Fruit fly (Drosophila melanogaster) whole organism, embryonic: ENCODE results near the gene CG10801.

Source experiments
- ATbp ChIP-seq: fragments of 200-800 bp; sonication (Bioruptor generic); optimal IDR thresholded peaks from 2 replicates; lab custom pipeline; 2017; ENCODE audit warnings: missing biosample characterization, mild to moderate bottlenecking, missing genetic modification characterization, missing genetic modification reagents
- Atf6 ChIP-seq: fragments of 200-800 bp; sonication (Bioruptor generic); IDR thresholded peaks from 2 replicates; pipeline ENCODE4 v1.3.6; 2022; ENCODE audit warnings: missing biosample characterization, missing genetic modification characterization
- CG10267 ChIP-seq: fragments of 200-800 bp; sonication (Bioruptor generic); optimal IDR thresholded peaks from 2 replicates; lab custom pipeline; 2018; ENCODE audit warnings: missing biosample characterization, mild to moderate bottlenecking, missing genetic modification characterization, moderate library complexity
- CG10959 ChIP-seq: fragments of 200-800 bp; sonication (Bioruptor generic); IDR thresholded peaks from 2 replicates; pipeline ENCODE4 v1.3.6; 2022; ENCODE audit warnings: missing biosample characterization, missing genetic modification characterization
- CG11504 ChIP-seq: fragments of 200-800 bp; sonication (Bioruptor generic); optimal IDR thresholded peaks from 3 replicates; lab custom pipeline; 2019; ENCODE audit warnings: missing biosample characterization, mild to moderate bottlenecking, missing genetic modification characterization, moderate library complexity
- CG12769 ChIP-seq: fragments of 200-800 bp; sonication (Bioruptor generic); optimal IDR thresholded peaks from 2 replicates; lab custom pipeline; 2019; ENCODE audit warnings: missing biosample characterization, mild to moderate bottlenecking, missing genetic modification characterization, moderate library complexity
- CG13424 ChIP-seq: fragments of 200-800 bp; sonication (Bioruptor generic); optimal IDR thresholded peaks from 2 replicates; lab custom pipeline; 2019; ENCODE audit warnings: missing biosample characterization, mild to moderate bottlenecking, missing genetic modification characterization, moderate library complexity
- CG14441 ChIP-seq: fragments of 200-800 bp; sonication (Bioruptor generic); IDR thresholded peaks from 2 replicates; pipeline ENCODE4 v1.3.6; 2022; ENCODE audit warnings: missing biosample characterization, missing genetic modification characterization
- CG1603 ChIP-seq: fragments of 200-800 bp; sonication (Bioruptor generic); optimal IDR thresholded peaks from 2 replicates; lab custom pipeline; 2019; ENCODE audit warnings: missing biosample characterization, mild to moderate bottlenecking, missing genetic modification characterization, moderate library complexity
- CG17359 ChIP-seq: fragments of 200-800 bp; sonication (Bioruptor generic); optimal IDR thresholded peaks from 3 replicates; lab custom pipeline; 2018; ENCODE audit warnings: missing biosample characterization, mild to moderate bottlenecking, missing genetic modification characterization, moderate library complexity
- CG17385 ChIP-seq: fragments of 200-800 bp; sonication (Bioruptor generic); optimal IDR thresholded peaks from 3 replicates; lab custom pipeline; 2018; ENCODE audit warnings: missing biosample characterization, mild to moderate bottlenecking, missing genetic modification characterization
- CG17568 ChIP-seq: fragments of 200-800 bp; sonication (Bioruptor generic); optimal IDR thresholded peaks from 2 replicates; lab custom pipeline; 2018; ENCODE audit warnings: missing biosample characterization, mild to moderate bottlenecking, missing genetic modification characterization, moderate library complexity
- CG18262 ChIP-seq: fragments of 200-800 bp; optimal IDR thresholded peaks from 3 replicates; lab custom pipeline; 2019; ENCODE audit warnings: missing biosample characterization, mild to moderate bottlenecking, missing genetic modification characterization, moderate library complexity
- CG18764 ChIP-seq: fragments of 200-800 bp; sonication (Bioruptor generic); optimal IDR thresholded peaks from 3 replicates; lab custom pipeline; 2016; ENCODE audit warnings: missing biosample characterization, missing genetic modification characterization
- CG3065 ChIP-seq: fragments of 200-800 bp; sonication (Bioruptor generic); optimal IDR thresholded peaks from 2 replicates; lab custom pipeline; 2016; ENCODE audit warnings: missing biosample characterization, missing genetic modification characterization
- CG32532 ChIP-seq: fragments of 200-800 bp; sonication (Bioruptor generic); IDR thresholded peaks from 2 replicates; pipeline ENCODE4 v1.3.6; 2022; ENCODE audit warnings: missing biosample characterization, missing genetic modification characterization
- CG4328 ChIP-seq: fragments of 200-800 bp; sonication (Bioruptor generic); optimal IDR thresholded peaks from 3 replicates; lab custom pipeline; 2017; ENCODE audit warnings: missing biosample characterization, missing genetic modification reagents, missing genetic modification characterization
- CG4820 ChIP-seq: fragments of 200-800 bp; sonication (Bioruptor generic); optimal IDR thresholded peaks from 3 replicates; lab custom pipeline; 2016; ENCODE audit warnings: missing biosample characterization, missing genetic modification characterization
- CG6254 ChIP-seq: fragments of 200-800 bp; sonication (Bioruptor generic); optimal IDR thresholded peaks from 3 replicates; lab custom pipeline; 2017; ENCODE audit warnings: mild to moderate bottlenecking, missing biosample characterization, missing genetic modification reagents, missing genetic modification characterization
- CG6654 ChIP-seq: fragments of 200-800 bp; sonication (Bioruptor generic); optimal IDR thresholded peaks from 2 replicates; lab custom pipeline; 2017; ENCODE audit warnings: missing biosample characterization, mild to moderate bottlenecking, missing genetic modification characterization
- CG6689 ChIP-seq: fragments of 200-800 bp; sonication (Bioruptor generic); IDR thresholded peaks from 2 replicates; pipeline ENCODE4 v1.3.6; 2022; ENCODE audit warnings: missing biosample characterization, missing genetic modification characterization
- CG7928 ChIP-seq: fragments of 200-800 bp; sonication (Bioruptor generic); optimal IDR thresholded peaks from 2 replicates; lab custom pipeline; 2017; ENCODE audit warnings: missing biosample characterization, mild to moderate bottlenecking, missing genetic modification characterization
- CG8924 ChIP-seq: fragments of 200-800 bp; optimal IDR thresholded peaks from 3 replicates; lab custom pipeline; 2019; ENCODE audit warnings: missing biosample characterization, mild to moderate bottlenecking, missing genetic modification characterization, moderate library complexity
- CG9215 ChIP-seq: fragments of 200-800 bp; sonication (Bioruptor generic); IDR thresholded peaks from 2 replicates; pipeline ENCODE4 v1.3.6; 2022; ENCODE audit warnings: missing biosample characterization, missing genetic modification characterization
- CG9437 ChIP-seq: fragments of 200-800 bp; sonication (Bioruptor generic); optimal IDR thresholded peaks from 2 replicates; lab custom pipeline; 2018; ENCODE audit warnings: missing biosample characterization, mild to moderate bottlenecking, missing genetic modification characterization
- CoRest ChIP-seq: fragments of 200-800 bp; sonication (Bioruptor generic); optimal IDR thresholded peaks from 3 replicates; lab custom pipeline; 2018; ENCODE audit warnings: missing biosample characterization, mild to moderate bottlenecking, missing genetic modification characterization, moderate library complexity
- D ChIP-seq, 2 experiments: fragments of 200-800 bp in 1 of 2; fragments of >200 bp in 1 of 2; sonication (Bioruptor generic) in 1 of 2; optimal IDR thresholded peaks; 2 replicates in 1 of 2; 3 replicates in 1 of 2; lab custom pipeline; 2017; ENCODE audit warnings: mild to moderate bottlenecking in 1 of 2, missing biosample characterization in 1 of 2, missing genetic modification characterization in 1 of 2, missing genetic modification reagents in 1 of 2
- Doc3 ChIP-seq: fragments of 200-800 bp; sonication (Bioruptor generic); IDR thresholded peaks from 3 replicates; pipeline ENCODE4 v1.3.6; 2022; ENCODE audit warnings: missing biosample characterization, missing genetic modification characterization; ENCODE audit not compliant: partially characterized antibody
- Fer3 ChIP-seq: fragments of 200-800 bp; sonication (Bioruptor generic); optimal IDR thresholded peaks from 2 replicates; lab custom pipeline; 2018; ENCODE audit warnings: missing biosample characterization, mild to moderate bottlenecking, missing genetic modification characterization, moderate library complexity
- Sox100B ChIP-seq: fragments of 200-800 bp; sonication (Bioruptor generic); optimal IDR thresholded peaks from 3 replicates; lab custom pipeline; 2018; ENCODE audit warnings: missing biosample characterization, mild to moderate bottlenecking, missing genetic modification characterization
- Sox102F ChIP-seq: fragments of 200-800 bp; sonication (Bioruptor generic); optimal IDR thresholded peaks from 2 replicates; lab custom pipeline; 2018; ENCODE audit warnings: missing biosample characterization, mild to moderate bottlenecking, missing genetic modification characterization, moderate library complexity
- Sry-β ChIP-seq: fragments of 200-800 bp; sonication (Bioruptor generic); optimal IDR thresholded peaks from 2 replicates; lab custom pipeline; 2018; ENCODE audit warnings: missing biosample characterization, mild to moderate bottlenecking, missing genetic modification characterization, moderate library complexity
- ap ChIP-seq: fragments of 200-800 bp; sonication (Bioruptor generic); IDR thresholded peaks from 2 replicates; pipeline ENCODE4 v1.3.6; 2022; ENCODE audit warnings: missing biosample characterization, missing genetic modification characterization
- ash1 ChIP-seq: fragments of 200-800 bp; sonication (Bioruptor generic); optimal IDR thresholded peaks from 2 replicates; lab custom pipeline; 2018; ENCODE audit warnings: missing biosample characterization, mild to moderate bottlenecking, missing genetic modification characterization
- cad ChIP-seq: fragments of >200 bp; optimal IDR thresholded peaks from 2 replicates; lab custom pipeline; 2017; ENCODE audit warnings: missing biosample characterization, missing genetic modification characterization
- ci ChIP-seq: fragments of 200-800 bp; sonication (Bioruptor generic); IDR thresholded peaks from 3 replicates; pipeline ENCODE4 v1.3.6; 2022; ENCODE audit warnings: missing biosample characterization, missing genetic modification characterization
- dysf ChIP-seq: fragments of 200-800 bp; sonication (Bioruptor generic); IDR thresholded peaks from 3 replicates; pipeline ENCODE4 v1.3.6; 2022; ENCODE audit warnings: missing biosample characterization, missing genetic modification characterization
- esg ChIP-seq: fragments of 200-800 bp; sonication (Bioruptor generic); conservative IDR thresholded peaks from 2 replicates; pipeline ENCODE4 v1.3.6; 2022; ENCODE audit warnings: missing biosample characterization, missing genetic modification characterization
- fd96Cb ChIP-seq: fragments of 200-800 bp; sonication (Bioruptor generic); optimal IDR thresholded peaks from 2 replicates; lab custom pipeline; 2018; ENCODE audit warnings: missing biosample characterization, mild to moderate bottlenecking, missing genetic modification characterization, moderate library complexity
- gce ChIP-seq: fragments of 200-800 bp; sonication (Bioruptor generic); IDR thresholded peaks from 3 replicates; pipeline ENCODE4 v1.3.6; 2022; ENCODE audit warnings: missing biosample characterization, missing genetic modification characterization
- inv ChIP-seq: fragments of 200-800 bp; sonication (Bioruptor generic); IDR thresholded peaks from 2 replicates; pipeline ENCODE4 v1.3.6; 2022; ENCODE audit warnings: missing biosample characterization, missing genetic modification characterization; ENCODE audit not compliant: partially characterized antibody
- lilli ChIP-seq: fragments of 200-800 bp; sonication (Bioruptor generic); optimal IDR thresholded peaks from 3 replicates; lab custom pipeline; 2016; ENCODE audit warnings: missing biosample characterization, missing genetic modification characterization
- lola ChIP-seq, 3 experiments: fragments of >200 bp in 2 of 3; fragments of 200-800 bp in 1 of 3; sonication (Bioruptor generic) in 1 of 3; optimal IDR thresholded peaks; 2 replicates each; lab custom pipeline; 2017 to 2019; ENCODE audit warnings: missing biosample characterization in 3 of 3, missing genetic modification characterization in 3 of 3, mild to moderate bottlenecking in 1 of 3, moderate library complexity in 1 of 3
- nerfin-1 ChIP-seq: fragments of 200-800 bp; sonication (Bioruptor generic); optimal IDR thresholded peaks from 3 replicates; lab custom pipeline; 2019; ENCODE audit warnings: missing biosample characterization, mild to moderate bottlenecking, missing genetic modification characterization, moderate library complexity
- salm ChIP-seq: fragments of 200-800 bp; sonication (Bioruptor generic); optimal IDR thresholded peaks from 2 replicates; lab custom pipeline; 2018; ENCODE audit warnings: missing biosample characterization, mild to moderate bottlenecking, missing genetic modification characterization
- sr ChIP-seq: fragments of 200-800 bp; sonication (Bioruptor generic); IDR thresholded peaks from 3 replicates; pipeline ENCODE4 v1.3.6; 2022; ENCODE audit warnings: missing biosample characterization, missing genetic modification characterization
- tx ChIP-seq: fragments of 200-800 bp; sonication (Bioruptor generic); optimal IDR thresholded peaks from 2 replicates; lab custom pipeline; 2016; ENCODE audit warnings: missing biosample characterization, missing genetic modification characterization
- vvl ChIP-seq: fragments of 200-800 bp; sonication (Bioruptor generic); IDR thresholded peaks from 2 replicates; pipeline ENCODE4 v1.3.6; 2022; ENCODE audit warnings: missing biosample characterization, missing genetic modification characterization
- wor ChIP-seq: fragments of 200-800 bp; sonication (Bioruptor generic); IDR thresholded peaks from 2 replicates; pipeline ENCODE4 v1.3.6; 2022; ENCODE audit warnings: missing biosample characterization, missing genetic modification characterization

The CG10801 gene

DNA sequence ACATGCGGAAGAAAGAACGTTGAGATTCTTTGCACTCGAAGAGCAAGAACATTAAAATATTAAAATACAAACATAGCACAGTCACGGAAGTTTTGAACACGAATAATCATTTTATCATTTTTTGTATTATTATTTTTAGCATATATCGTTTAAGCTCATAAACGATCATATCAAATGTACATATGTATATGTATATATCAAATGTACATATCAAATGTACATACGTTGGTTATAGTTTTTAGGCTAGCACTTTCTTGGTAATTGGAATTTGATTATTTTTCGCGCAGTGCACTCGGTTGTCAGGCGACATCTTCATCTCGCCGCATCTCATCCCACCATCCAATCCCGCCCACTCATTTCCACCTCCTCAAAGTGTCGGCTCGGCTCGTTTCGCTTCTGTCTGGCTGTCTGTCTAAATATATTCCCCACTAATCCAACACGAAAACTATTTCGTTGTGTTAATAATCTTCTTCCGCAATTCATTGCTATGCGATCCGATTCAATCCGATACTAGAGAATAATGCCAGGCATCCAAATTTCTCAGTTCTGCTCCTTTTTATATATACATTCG, 4.9 kb upstream of the CG10801 start (continued):
- no peak for TF ChIP-seq CG4328 (GFP tag; lab: Kevin White, UChicago)
- peak; percentile 1 for TF ChIP-seq CG4820 (GFP tag; lab: Kevin White, UChicago)
- TF ChIP-seq gce (GFP tag; lab: Robert Waterston, UW), result no peak
- peak; percentile 60 for TF ChIP-seq Sox102F (GFP tag; lab: Kevin White, UChicago)
- TF ChIP-seq CG11504 (tag; lab: Kevin White, UChicago), result peak; percentile 64
- TF ChIP-seq CG18764 (GFP tag; lab: Kevin White, UChicago), result no peak
- peak; percentile 54 for TF ChIP-seq esg (GFP tag; lab: Robert Waterston, UW)
- TF ChIP-seq nerfin-1 (tag; lab: Kevin White, UChicago), result peak; percentile 49
- peak; percentile 37 for TF ChIP-seq CG6654 (GFP tag; lab: Kevin White, UChicago)
- TF ChIP-seq CG32532 (GFP tag; lab: Robert Waterston, UW), result peak; percentile 41
- TF ChIP-seq vvl (GFP tag; lab: Robert Waterston, UW), result 0 out of 2 replicates have a peak, but pooled peaks have one; percentile 15
- peak; percentile 0 for TF ChIP-seq salm (tag; lab: Kevin White, UChicago)
- no peak for TF ChIP-seq inv (GFP tag; lab: Robert Waterston, UW)
- peak; percentile 58 for TF ChIP-seq CG8924 (tag; lab: Kevin White, UChicago)
- no peak for TF ChIP-seq CG10959 (GFP tag; lab: Robert Waterston, UW)
- TF ChIP-seq CG1603 (tag; lab: Kevin White, UChicago), result peak; percentile 33
- TF ChIP-seq dysf, result peak; percentile 63; the same call in 2 of the 3 replicates
- TF ChIP-seq Sox100B (GFP tag; lab: Kevin White, UChicago), result peak; percentile 58
- TF ChIP-seq CG14441 (GFP tag; lab: Robert Waterston, UW), result peak; percentile 45; the same call in 1 of the 2 replicates
- no peak for TF ChIP-seq CG9215 (GFP tag; lab: Robert Waterston, UW)
- TF ChIP-seq tx (GFP tag; lab: Kevin White, UChicago), result no peak
- peak; percentile 15 for TF ChIP-seq Fer3 (tag; lab: Kevin White, UChicago)
- no peak for TF ChIP-seq ash1
- peak; percentile 66 for TF ChIP-seq CG13424 (tag; lab: Kevin White, UChicago)
- peak; percentile 51 for TF ChIP-seq CG17359
- TF ChIP-seq D (optimal IDR thresholded peaks at IDR 0.05; lab: Kevin White, UChicago), result no peak
- peak; percentile 45 for TF ChIP-seq D (GFP tag; optimal IDR thresholded peaks at IDR 0.05; lab: Kevin White, UChicago)
- TF ChIP-seq lola (GFP tag; optimal IDR thresholded peaks at IDR 0.05; lab: Kevin White, UChicago), result peak in 1 of 3 experiments; percentile 39
- peak; percentile 6 for TF ChIP-seq CG9437 (GFP tag; lab: Kevin White, UChicago)
- no peak for TF ChIP-seq Doc3
- TF ChIP-seq CG7928, result no peak
- TF ChIP-seq ci, result no peak
- peak; percentile 91 for TF ChIP-seq sr (GFP tag; lab: Robert Waterston, UW)
- TF ChIP-seq CG6689 (GFP tag; lab: Robert Waterston, UW), result peak; percentile 23; the same call in 1 of the 2 replicates
- TF ChIP-seq CG10267 (tag; lab: Kevin White, UChicago), result peak; percentile 36
- TF ChIP-seq fd96Cb (tag; lab: Kevin White, UChicago), result peak; percentile 58
- peak; percentile 48 for TF ChIP-seq ATbp
- TF ChIP-seq cad (GFP tag; lab: Kevin White, UChicago), result no peak
- peak; percentile 12 for TF ChIP-seq CG6254 (GFP tag; lab: Kevin White, UChicago)
- peak; percentile 44; the same call in 1 of the 2 replicates for TF ChIP-seq Atf6
- TF ChIP-seq CoRest (tag; lab: Kevin White, UChicago), result peak; percentile 75
- peak; percentile 67 for TF ChIP-seq CG18262
- TF ChIP-seq Sry-β, result no peak
- no peak for TF ChIP-seq CG3065 (GFP tag; lab: Kevin White, UChicago)
- no peak for TF ChIP-seq ap (GFP tag; lab: Robert Waterston, UW)
- TF ChIP-seq wor, result peak; percentile 40; the same call in 1 of the 2 replicates
- TF ChIP-seq CG12769 (tag; lab: Kevin White, UChicago), result peak; percentile 29
- no peak for TF ChIP-seq CG17568 (GFP tag; lab: Kevin White, UChicago)
- peak; percentile 6 for TF ChIP-seq lilli (GFP tag; lab: Kevin White, UChicago)
- TF ChIP-seq CG17385, result peak; percentile 27
